Worm (Caenorhabditis elegans) whole organism, L3 larva: ENCODE measurements around the gene srx-21.

Experiments used
- ceh-82 ChIP-seq: fragments of 150-350 bp; optimal IDR thresholded peaks from 2 replicates; lab custom pipeline; 2014; ENCODE audit warnings: missing biosample characterization, missing genetic modification characterization
- lin-15B ChIP-seq: fragments of 150-350 bp; optimal IDR thresholded peaks from 2 replicates; lab custom pipeline; 2014; ENCODE audit warnings: missing biosample characterization, missing genetic modification characterization
- lin-39 ChIP-seq: fragments of 150-350 bp; optimal IDR thresholded peaks from 2 replicates; lab custom pipeline; 2018; ENCODE audit warnings: missing biosample characterization, missing genetic modification reagents, missing genetic modification characterization
- unc-39 ChIP-seq: sonication (generic microtip); optimal IDR thresholded peaks from 4 replicates; lab custom pipeline; 2017; ENCODE audit warnings: missing biosample characterization, missing genetic modification characterization

- TF ChIP-seq lin-15B = no peak
- TF ChIP-seq lin-39 (tag; lab: Kevin White, UChicago) = no peak
- TF ChIP-seq ceh-82 (tag; lab: Kevin White, UChicago) = no peak
- no peak for TF ChIP-seq unc-39
Observed at ce11 chrV:660210-660609, 16.6 kb upstream of the srx-21 start, which contains the start of gene F31F4.17.
